Worm (Caenorhabditis elegans) whole organism, late embryonic: ENCODE data around the gene aptf-4.

Experiments used
- ama-1 ChIP-seq: fragments of 150-350 bp; optimal IDR thresholded peaks from 2 replicates; lab custom pipeline; 2014
- ceh-31 ChIP-seq: sonication (generic microtip); optimal IDR thresholded peaks from 2 replicates; lab custom pipeline; 2016; ENCODE audit warnings: missing genetic modification characterization, missing compliant biosample characterization
- ets-4 ChIP-seq: sonication (generic microtip); optimal IDR thresholded peaks from 2 replicates; lab custom pipeline; 2016; ENCODE audit warnings: missing genetic modification characterization, missing compliant biosample characterization
- hlh-30 ChIP-seq: sonication (generic microtip); optimal IDR thresholded peaks from 2 replicates; lab custom pipeline; 2017; ENCODE audit warnings: antibody characterized with exemption, missing genetic modification characterization, missing compliant biosample characterization; ENCODE audit not compliant: insufficient read depth
- lim-6 ChIP-seq: sonication (generic microtip); optimal IDR thresholded peaks from 2 replicates; lab custom pipeline; 2016; ENCODE audit warnings: missing genetic modification characterization, missing compliant biosample characterization
- nhr-11 ChIP-seq: fragments of 150-350 bp; optimal IDR thresholded peaks from 2 replicates; lab custom pipeline; 2014; ENCODE audit warnings: missing biosample characterization, missing genetic modification characterization
- pha-2 ChIP-seq: sonication (generic microtip); optimal IDR thresholded peaks from 2 replicates; lab custom pipeline; 2017; ENCODE audit warnings: mild to moderate bottlenecking, missing genetic modification characterization, missing compliant biosample characterization
- ref-2 ChIP-seq: sonication (generic microtip); optimal IDR thresholded peaks from 2 replicates; lab custom pipeline; 2016; ENCODE audit warnings: missing genetic modification characterization, missing compliant biosample characterization
- sox-2 ChIP-seq: fragments of 200-800 bp; sonication (Bioruptor generic); IDR thresholded peaks from 2 replicates; pipeline ENCODE4 v1.3.6; 2022; ENCODE audit warnings: missing genetic modification reagents, missing genetic modification characterization, missing compliant biosample characterization
- sox-4 ChIP-seq: sonication (generic microtip); optimal IDR thresholded peaks from 2 replicates; lab custom pipeline; 2017; ENCODE audit warnings: mild to moderate bottlenecking, missing genetic modification characterization, inconsistent platforms, missing compliant biosample characterization
- unc-55 ChIP-seq: sonication (generic microtip); optimal IDR thresholded peaks from 2 replicates; lab custom pipeline; 2017; ENCODE audit warnings: missing biosample characterization, missing genetic modification reagents, missing genetic modification characterization

- no peak for TF ChIP-seq ref-2 (tag; lab: Kevin White, UChicago)
- TF ChIP-seq sox-4: no peak
- TF ChIP-seq ets-4: no peak
- TF ChIP-seq unc-55: no peak
- no peak for TF ChIP-seq sox-2 (GFP tag; lab: Robert Waterston, UW)
- TF ChIP-seq nhr-11: no peak
- no peak for TF ChIP-seq hlh-30 (tag; lab: Kevin White, UChicago)
- no peak for TF ChIP-seq pha-2 (tag; lab: Kevin White, UChicago)
- TF ChIP-seq ceh-31: no peak
- no peak for TF ChIP-seq lim-6
- no peak for TF ChIP-seq ama-1
These were observed 5.7 kb upstream of the aptf-4 start, which contains the start of gene F54C9.11 for ce11 chrII:8585036-8585627.
